Worm (Caenorhabditis elegans) whole organism, L1 larva: ENCODE results near the gene esyt-2.

Experiments
- C04F5.9 ChIP-seq: sonication (generic microtip); optimal IDR thresholded peaks from 2 replicates; lab custom pipeline; 2016; ENCODE audit warnings: missing genetic modification characterization, missing compliant biosample characterization
- aha-1 ChIP-seq: fragments of 150-350 bp; optimal IDR thresholded peaks from 2 replicates; lab custom pipeline; 2014; ENCODE audit warnings: missing biosample characterization, missing genetic modification characterization
- ceh-63 ChIP-seq: fragments of 200-800 bp; sonication (Bioruptor generic); optimal IDR thresholded peaks from 2 replicates; lab custom pipeline; 2018; ENCODE audit warnings: mild to moderate bottlenecking, missing genetic modification characterization, missing compliant biosample characterization
- elt-2 ChIP-seq: sonication (generic microtip); optimal IDR thresholded peaks from 2 replicates; lab custom pipeline; 2016; ENCODE audit warnings: missing genetic modification characterization, mild to moderate bottlenecking, inconsistent platforms, missing compliant biosample characterization, missing genetic modification reagents
- grh-1 ChIP-seq: fragments of 200-800 bp; sonication (Bioruptor generic); IDR thresholded peaks from 2 replicates; pipeline ENCODE4 v1.3.6; 2022; ENCODE audit warnings: missing genetic modification reagents, missing genetic modification characterization, missing compliant biosample characterization
- hlh-4 ChIP-seq: sonication (generic microtip); optimal IDR thresholded peaks from 2 replicates; lab custom pipeline; 2016; ENCODE audit warnings: mild to moderate bottlenecking, missing genetic modification characterization, missing compliant biosample characterization
- lin-15B ChIP-seq: fragments of 150-350 bp; sonication (generic microtip); optimal IDR thresholded peaks from 3 replicates; lab custom pipeline; 2014; ENCODE audit warnings: missing biosample characterization, missing genetic modification characterization
- lin-39 ChIP-seq: fragments of 150-350 bp; optimal IDR thresholded peaks from 2 replicates; lab custom pipeline; 2014; ENCODE audit warnings: missing biosample characterization, missing genetic modification reagents, missing genetic modification characterization
- lsy-2 ChIP-seq, 2 experiments: fragments of 150-350 bp; optimal IDR thresholded peaks; 2 replicates each; lab custom pipeline; 2014; ENCODE audit warnings: missing biosample characterization in 2 of 2, missing genetic modification characterization in 2 of 2
- mdl-1 ChIP-seq, 2 experiments: fragments of 150-350 bp; optimal IDR thresholded peaks; 2 replicates each; lab custom pipeline; 2014 to 2017; ENCODE audit warnings: missing biosample characterization in 2 of 2, missing genetic modification characterization in 2 of 2, inconsistent platforms in 1 of 2
- nhr-71 ChIP-seq: sonication (generic microtip); optimal IDR thresholded peaks from 2 replicates; lab custom pipeline; 2016; ENCODE audit warnings: mild to moderate bottlenecking, missing genetic modification characterization, moderate library complexity, missing compliant biosample characterization
- nhr-76 ChIP-seq: sonication (generic microtip); optimal IDR thresholded peaks from 2 replicates; lab custom pipeline; 2017; ENCODE audit warnings: missing biosample characterization, missing genetic modification characterization
- nhr-77 ChIP-seq: fragments of 150-350 bp; optimal IDR thresholded peaks from 2 replicates; lab custom pipeline; 2014; ENCODE audit warnings: missing biosample characterization, missing genetic modification characterization
- nhr-84 ChIP-seq: sonication (generic microtip); optimal IDR thresholded peaks from 2 replicates; lab custom pipeline; 2017; ENCODE audit warnings: missing biosample characterization, missing genetic modification characterization
- rnt-1 ChIP-seq: sonication (generic microtip); optimal IDR thresholded peaks from 2 replicates; lab custom pipeline; 2016; ENCODE audit warnings: mild to moderate bottlenecking, missing genetic modification characterization, moderate library complexity, missing compliant biosample characterization
- sup-37 ChIP-seq: fragments of 200-800 bp; sonication (Bioruptor generic); optimal IDR thresholded peaks from 2 replicates; lab custom pipeline; 2018; ENCODE audit warnings: mild to moderate bottlenecking, missing genetic modification characterization, missing compliant biosample characterization
- unc-130 ChIP-seq: fragments of 150-350 bp; optimal IDR thresholded peaks from 2 replicates; lab custom pipeline; 2017; ENCODE audit warnings: missing biosample characterization, missing genetic modification characterization, inconsistent platforms
- unc-98 ChIP-seq: fragments of 200-800 bp; sonication (Bioruptor generic); IDR thresholded peaks from 2 replicates; pipeline ENCODE4 v1.3.6; 2022; ENCODE audit warnings: missing genetic modification characterization, missing compliant biosample characterization

The esyt-2 gene

DNA sequence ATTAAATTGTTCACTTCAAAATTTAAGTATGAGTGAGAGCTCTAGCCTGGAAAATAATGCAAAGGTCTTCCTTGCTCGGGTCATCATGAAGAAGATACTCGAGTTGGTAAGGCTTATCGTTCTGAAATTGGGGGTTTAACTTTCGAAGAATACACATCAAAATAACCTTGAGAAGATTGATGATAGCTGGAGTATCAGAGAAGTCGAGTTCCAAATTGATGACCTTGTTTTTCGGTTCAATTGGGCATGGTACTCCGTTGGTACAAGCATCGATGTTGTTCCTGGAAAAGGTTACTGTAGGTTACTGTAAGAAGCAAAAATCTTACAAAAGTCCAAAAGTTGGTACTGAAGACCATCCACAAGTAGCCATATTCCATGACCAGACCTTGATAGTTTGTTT lies 54.6 kb downstream of the esyt-2 start:
- TF ChIP-seq C04F5.9 (tag; lab: Kevin White, UChicago) (no peak), unc-98 (GFP tag; lab: Robert Waterston, UW) (no peak), aha-1 (tag; lab: Kevin White, UChicago) (no peak), hlh-4 (tag; lab: Kevin White, UChicago) (no peak), sup-37 (GFP tag; lab: Kevin White, UChicago) (no peak), grh-1 (GFP tag; lab: Robert Waterston, UW) (no peak), mdl-1 (tag; optimal IDR thresholded peaks at IDR 0.05; lab: Kevin White, UChicago) (no peak), rnt-1 (no peak), lsy-2 (tag; optimal IDR thresholded peaks at IDR 0.05; lab: Kevin White, UChicago) (no peak), unc-130 (no peak), ceh-63 (GFP tag; lab: Kevin White, UChicago) (no peak), nhr-77 (tag; lab: Kevin White, UChicago) (no peak), lin-39 (tag; lab: Kevin White, UChicago) (no peak), lin-15B (tag; lab: Kevin White, UChicago) (no peak), nhr-76 (tag; lab: Kevin White, UChicago) (no peak), nhr-71 (tag; lab: Kevin White, UChicago) (no peak), elt-2 (tag; lab: Kevin White, UChicago) (no peak), nhr-84 (no peak)
